Fruit fly (Drosophila melanogaster) whole organism, prepupa: ENCODE data around the gene CG7728.

ENCODE experiments used
- Blimp-1 ChIP-seq: fragments of 200-800 bp; sonication (Bioruptor generic); optimal IDR thresholded peaks from 3 replicates; lab custom pipeline; 2017; ENCODE audit warnings: missing biosample characterization, missing genetic modification characterization, mild to moderate bottlenecking, moderate library complexity, missing genetic modification reagents
- CG10631 ChIP-seq: fragments of 200-800 bp; sonication (Bioruptor generic); optimal IDR thresholded peaks from 2 replicates; lab custom pipeline; 2016; ENCODE audit warnings: missing biosample characterization, missing genetic modification characterization
- CG11762 ChIP-seq: fragments of 200-800 bp; sonication (Bioruptor generic); optimal IDR thresholded peaks from 3 replicates; lab custom pipeline; 2016; ENCODE audit warnings: missing biosample characterization, missing genetic modification characterization; ENCODE audit not compliant: insufficient read depth
- CG11902 ChIP-seq: fragments of 200-800 bp; sonication (Bioruptor generic); optimal IDR thresholded peaks from 3 replicates; lab custom pipeline; 2016; ENCODE audit warnings: missing biosample characterization, missing genetic modification characterization
- CG15336 ChIP-seq: fragments of 200-800 bp; sonication (Bioruptor generic); IDR thresholded peaks from 2 replicates; pipeline ENCODE4 v1.3.6; 2022; ENCODE audit warnings: missing biosample characterization, missing genetic modification characterization
- CG1621 ChIP-seq: fragments of 200-800 bp; sonication (Bioruptor generic); optimal IDR thresholded peaks from 3 replicates; lab custom pipeline; 2018; ENCODE audit warnings: missing biosample characterization, mild to moderate bottlenecking, missing genetic modification characterization
- CG16779 ChIP-seq: fragments of 200-800 bp; sonication (Bioruptor generic); optimal IDR thresholded peaks from 3 replicates; lab custom pipeline; 2017; ENCODE audit warnings: missing biosample characterization, mild to moderate bottlenecking, missing genetic modification characterization
- CG3032 ChIP-seq: fragments of 200-800 bp; optimal IDR thresholded peaks from 2 replicates; lab custom pipeline; 2019; ENCODE audit warnings: missing biosample characterization, mild to moderate bottlenecking, missing genetic modification characterization, moderate library complexity
- CG31627 ChIP-seq: fragments of 200-800 bp; sonication (Bioruptor generic); optimal IDR thresholded peaks from 3 replicates; lab custom pipeline; 2016; ENCODE audit warnings: missing biosample characterization, missing genetic modification characterization
- CG32006 ChIP-seq: fragments of 200-800 bp; sonication (Bioruptor generic); optimal IDR thresholded peaks from 3 replicates; lab custom pipeline; 2017; ENCODE audit warnings: missing biosample characterization, mild to moderate bottlenecking, missing genetic modification characterization
- CG3919 ChIP-seq: fragments of 200-800 bp; sonication (Bioruptor generic); optimal IDR thresholded peaks from 3 replicates; lab custom pipeline; 2016; ENCODE audit warnings: missing biosample characterization, missing genetic modification characterization
- CG6163 ChIP-seq: fragments of 200-800 bp; sonication (Bioruptor generic); IDR thresholded peaks from 3 replicates; pipeline ENCODE4 v1.3.6; 2022; ENCODE audit warnings: missing biosample characterization, missing genetic modification characterization
- CG6276 ChIP-seq: fragments of 200-800 bp; sonication (Bioruptor generic); optimal IDR thresholded peaks from 2 replicates; lab custom pipeline; 2017; ENCODE audit warnings: missing biosample characterization, mild to moderate bottlenecking, missing genetic modification characterization
- CG6792 ChIP-seq: fragments of 200-800 bp; sonication (Bioruptor generic); optimal IDR thresholded peaks from 3 replicates; lab custom pipeline; 2016; ENCODE audit warnings: missing biosample characterization, missing genetic modification characterization
- CG6854 ChIP-seq: fragments of 200-800 bp; sonication (Bioruptor generic); optimal IDR thresholded peaks from 2 replicates; lab custom pipeline; 2017; ENCODE audit warnings: missing biosample characterization, mild to moderate bottlenecking, missing genetic modification characterization
- CG8319 ChIP-seq: fragments of 200-800 bp; sonication (Bioruptor generic); optimal IDR thresholded peaks from 3 replicates; lab custom pipeline; 2016; ENCODE audit warnings: missing biosample characterization, missing genetic modification characterization
- CG8632 ChIP-seq: fragments of 200-800 bp; sonication (Bioruptor generic); optimal IDR thresholded peaks from 3 replicates; lab custom pipeline; 2016; ENCODE audit warnings: missing biosample characterization, missing genetic modification characterization
- CG9139 ChIP-seq: fragments of 200-800 bp; sonication (Bioruptor generic); optimal IDR thresholded peaks from 3 replicates; lab custom pipeline; 2017; ENCODE audit warnings: missing biosample characterization, mild to moderate bottlenecking, missing genetic modification characterization
- Eip78C ChIP-seq: fragments of 200-800 bp; sonication (Bioruptor generic); peaks from one replicate; lab custom pipeline; 2016; ENCODE audit warnings: missing biosample characterization, missing genetic modification characterization
- Eip93F ChIP-seq: fragments of 200-800 bp; sonication (Bioruptor generic); optimal IDR thresholded peaks from 2 replicates; lab custom pipeline; 2016; ENCODE audit warnings: missing biosample characterization, mild to moderate bottlenecking, missing genetic modification characterization
- Ets96B ChIP-seq: fragments of 200-800 bp; optimal IDR thresholded peaks from 2 replicates; lab custom pipeline; 2019; ENCODE audit warnings: missing biosample characterization, mild to moderate bottlenecking, missing genetic modification characterization, moderate library complexity
- Hr38 ChIP-seq: sonication (Bioruptor generic); optimal IDR thresholded peaks from 2 replicates; lab custom pipeline; 2016; ENCODE audit warnings: missing biosample characterization, missing genetic modification characterization
- Hr39 ChIP-seq: fragments of 200-800 bp; sonication (Bioruptor generic); optimal IDR thresholded peaks from 2 replicates; lab custom pipeline; 2016; ENCODE audit warnings: missing biosample characterization, missing genetic modification characterization
- Hr4 ChIP-seq: fragments of 200-800 bp; sonication (Bioruptor generic); optimal IDR thresholded peaks from 3 replicates; lab custom pipeline; 2016; ENCODE audit warnings: missing biosample characterization, missing genetic modification characterization
- Lpt ChIP-seq: fragments of 200-800 bp; sonication (Bioruptor generic); optimal IDR thresholded peaks from 3 replicates; lab custom pipeline; 2016; ENCODE audit warnings: missing biosample characterization, missing genetic modification characterization
- Met ChIP-seq: fragments of 200-800 bp; sonication (Bioruptor generic); optimal IDR thresholded peaks from 3 replicates; lab custom pipeline; 2016; ENCODE audit warnings: missing biosample characterization, missing genetic modification characterization
- OdsH ChIP-seq: fragments of 200-800 bp; sonication (Bioruptor generic); optimal IDR thresholded peaks from 3 replicates; lab custom pipeline; 2016; ENCODE audit warnings: missing biosample characterization, missing genetic modification characterization
- Smox ChIP-seq: fragments of 200-800 bp; sonication (Bioruptor generic); optimal IDR thresholded peaks from 3 replicates; lab custom pipeline; 2016; ENCODE audit warnings: missing biosample characterization, missing genetic modification characterization
- Sox102F ChIP-seq: fragments of 200-800 bp; sonication (Bioruptor generic); optimal IDR thresholded peaks from 2 replicates; lab custom pipeline; 2016; ENCODE audit warnings: missing biosample characterization, mild to moderate bottlenecking, missing genetic modification characterization
- Sox14 ChIP-seq: fragments of 200-800 bp; sonication (Bioruptor generic); optimal IDR thresholded peaks from 3 replicates; lab custom pipeline; 2016; ENCODE audit warnings: missing biosample characterization, missing genetic modification characterization
- Sox15 ChIP-seq: fragments of 200-800 bp; sonication (Bioruptor generic); optimal IDR thresholded peaks from 3 replicates; lab custom pipeline; 2016; ENCODE audit warnings: missing biosample characterization, missing genetic modification characterization
- acj6 ChIP-seq: fragments of 200-800 bp; sonication (Bioruptor generic); optimal IDR thresholded peaks from 3 replicates; lab custom pipeline; 2016; ENCODE audit warnings: missing biosample characterization, missing genetic modification characterization
- cyc ChIP-seq: fragments of 200-800 bp; sonication (Bioruptor generic); optimal IDR thresholded peaks from 3 replicates; lab custom pipeline; 2016; ENCODE audit warnings: missing biosample characterization, missing genetic modification characterization
- dsx ChIP-seq: fragments of 200-800 bp; optimal IDR thresholded peaks from 3 replicates; lab custom pipeline; 2019; ENCODE audit warnings: missing biosample characterization, mild to moderate bottlenecking, missing genetic modification characterization, moderate library complexity; ENCODE audit not compliant: poor library complexity, severe bottlenecking
- eg ChIP-seq: fragments of 200-800 bp; sonication (Bioruptor generic); IDR thresholded peaks from 3 replicates; pipeline ENCODE4 v1.3.6; 2022; ENCODE audit warnings: missing biosample characterization, missing genetic modification characterization
- esn ChIP-seq: fragments of 200-800 bp; sonication (Bioruptor generic); optimal IDR thresholded peaks from 2 replicates; lab custom pipeline; 2016; ENCODE audit warnings: missing biosample characterization, mild to moderate bottlenecking, missing genetic modification characterization, moderate library complexity
- fd85E ChIP-seq: fragments of 200-800 bp; sonication (Bioruptor generic); optimal IDR thresholded peaks from 3 replicates; lab custom pipeline; 2016; ENCODE audit warnings: missing biosample characterization, missing genetic modification characterization
- fkh ChIP-seq: fragments of 200-800 bp; sonication (Bioruptor generic); optimal IDR thresholded peaks from 3 replicates; lab custom pipeline; 2017; ENCODE audit warnings: missing biosample characterization, mild to moderate bottlenecking, missing genetic modification characterization, moderate library complexity
- net ChIP-seq: fragments of 200-800 bp; sonication (Bioruptor generic); optimal IDR thresholded peaks from 3 replicates; lab custom pipeline; 2016; ENCODE audit warnings: missing biosample characterization, missing genetic modification characterization
- pdm3 ChIP-seq: fragments of 200-800 bp; sonication (Bioruptor generic); optimal IDR thresholded peaks from 3 replicates; lab custom pipeline; 2016; ENCODE audit warnings: missing biosample characterization, missing genetic modification characterization
- salr ChIP-seq, 2 experiments: fragments of 200-800 bp; sonication (Bioruptor generic); optimal IDR thresholded peaks; 3 replicates each; lab custom pipeline; 2016 to 2018; ENCODE audit warnings: missing biosample characterization in 2 of 2, missing genetic modification characterization in 2 of 2, mild to moderate bottlenecking in 1 of 2
- spab ChIP-seq: fragments of 200-800 bp; sonication (Bioruptor generic); optimal IDR thresholded peaks from 2 replicates; lab custom pipeline; 2017; ENCODE audit warnings: missing biosample characterization, mild to moderate bottlenecking, missing genetic modification characterization, missing genetic modification reagents
- svp ChIP-seq: fragments of 200-800 bp; sonication (Bioruptor generic); peaks from one replicate; lab custom pipeline; 2016; ENCODE audit warnings: missing biosample characterization, missing genetic modification characterization
- vri ChIP-seq: fragments of 200-800 bp; sonication (Bioruptor generic); optimal IDR thresholded peaks from 3 replicates; lab custom pipeline; 2016; ENCODE audit warnings: missing biosample characterization, mild to moderate bottlenecking, missing genetic modification characterization

CG7728 gene

DNA sequence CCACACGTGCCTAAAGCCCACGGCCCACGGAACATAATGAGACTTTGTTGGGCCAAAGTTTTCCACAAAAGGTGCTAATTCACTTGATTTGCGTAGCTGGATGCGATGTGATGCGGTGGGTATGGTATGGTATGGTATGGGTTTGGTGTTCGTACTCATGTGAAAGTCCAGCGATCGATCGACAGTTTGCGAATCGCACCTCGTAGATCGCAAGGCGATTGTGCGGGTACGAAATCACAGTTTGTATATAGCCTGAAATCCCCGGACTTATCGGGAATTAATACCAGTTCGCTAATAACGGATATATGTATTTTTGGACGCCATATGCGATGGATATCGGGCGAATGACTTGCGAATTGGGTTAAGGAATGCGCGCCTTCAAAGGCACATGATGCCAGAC, 8.4 kb upstream of the CG7728 start:
- TF ChIP-seq CG3919 (GFP tag; lab: Kevin White, UChicago) (no peak), pdm3 (GFP tag; lab: Kevin White, UChicago) (no peak), Smox (GFP tag; lab: Kevin White, UChicago) (no peak), vri (GFP tag; lab: Kevin White, UChicago) (no peak), CG6792 (no peak), CG16779 (tag; lab: Kevin White, UChicago) (no peak), CG6163 (GFP tag; lab: Robert Waterston, UW) (no peak), CG8319 (GFP tag; lab: Kevin White, UChicago) (no peak), spab (no peak), esn (GFP tag; lab: Kevin White, UChicago) (no peak), Hr38 (no peak), CG1621 (tag; lab: Kevin White, UChicago) (no peak), CG11762 (no peak), CG31627 (no peak)

DNA sequence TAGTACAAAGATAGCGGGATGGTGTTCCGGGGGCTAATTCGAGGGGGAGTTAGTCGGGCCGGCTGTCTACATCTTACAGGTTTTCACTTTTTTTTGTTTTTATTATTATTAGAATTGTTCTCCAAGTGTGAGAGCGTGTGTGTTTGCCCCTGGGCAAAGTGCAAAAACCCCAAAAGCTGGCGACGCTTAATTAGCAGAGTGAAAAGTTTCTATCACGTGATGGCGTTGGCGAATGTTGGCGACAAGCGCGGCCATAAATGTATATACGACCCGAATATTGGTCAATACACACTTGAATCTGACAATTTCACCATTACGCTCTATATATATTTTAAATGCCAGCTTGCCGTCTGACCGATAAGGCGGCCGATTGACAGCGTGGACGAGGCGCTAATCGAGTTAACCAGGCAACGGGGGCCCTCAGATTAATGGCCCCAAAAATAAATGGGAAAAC, 7.4 kb upstream of the CG7728 start:
- no peak for TF ChIP-seq CG32006 (GFP tag; lab: Kevin White, UChicago)
- TF ChIP-seq Eip78C (GFP tag; lab: Kevin White, UChicago): peak; percentile 39
- TF ChIP-seq CG6163 (GFP tag; lab: Robert Waterston, UW): 0 out of 3 replicates have a peak, but pooled peaks have one; percentile 21
- peak; percentile 65 for TF ChIP-seq Eip93F
- peak; percentile 74 for TF ChIP-seq vri (GFP tag; lab: Kevin White, UChicago)
- peak; percentile 41 for TF ChIP-seq fkh (GFP tag; lab: Kevin White, UChicago)
- TF ChIP-seq pdm3 (GFP tag; lab: Kevin White, UChicago): no peak
- peak; percentile 42 for TF ChIP-seq svp

DNA sequence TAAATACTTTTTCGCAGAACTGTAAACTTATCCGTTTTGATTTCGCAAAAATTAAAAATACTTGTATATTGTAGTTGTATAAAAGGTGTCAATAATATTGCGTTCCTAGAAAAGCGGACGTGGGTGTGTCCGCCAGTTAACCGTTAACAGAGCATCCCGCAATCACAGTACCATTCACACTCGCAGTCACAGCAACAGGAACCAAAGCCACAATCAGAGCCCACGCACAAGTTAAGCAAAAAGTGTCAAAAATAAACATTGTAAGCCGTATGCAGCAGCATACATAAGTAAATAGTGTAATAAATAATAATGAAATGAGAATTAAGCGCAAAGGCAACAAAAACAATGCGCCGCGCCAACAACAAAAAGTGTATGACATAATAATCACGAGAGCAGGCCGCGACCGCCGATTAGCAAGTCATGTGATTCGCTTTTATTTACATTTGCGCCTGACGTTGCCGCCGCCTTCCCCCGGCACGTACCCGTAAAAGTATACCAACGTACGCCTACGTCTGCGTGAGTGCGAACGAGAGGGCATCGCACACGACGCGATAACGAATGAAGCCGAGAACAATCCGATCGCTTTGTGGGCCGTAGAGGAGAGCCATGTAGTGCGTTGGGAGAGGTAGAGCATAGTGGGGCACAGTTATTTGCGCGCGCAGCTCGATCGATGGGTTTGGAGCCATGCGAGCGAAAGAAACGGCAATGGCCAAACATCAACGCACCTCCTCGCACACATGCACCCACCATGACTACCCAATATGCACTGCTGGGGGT, 6.4 kb upstream of the CG7728 start:
- TF ChIP-seq acj6 (GFP tag; lab: Kevin White, UChicago): peak; percentile 29
- TF ChIP-seq Ets96B (tag; lab: Kevin White, UChicago): no peak
- peak; percentile 47 for TF ChIP-seq esn (GFP tag; lab: Kevin White, UChicago)
- no peak for TF ChIP-seq CG8319 (GFP tag; lab: Kevin White, UChicago)
- TF ChIP-seq Sox102F: peak; percentile 6
- TF ChIP-seq pdm3 (GFP tag; lab: Kevin White, UChicago): peak; percentile 26
- no peak for TF ChIP-seq CG15336 (GFP tag; lab: Robert Waterston, UW)
- peak; percentile 70 for TF ChIP-seq Eip78C (GFP tag; lab: Kevin White, UChicago)
- peak; percentile 67 for TF ChIP-seq CG1621 (tag; lab: Kevin White, UChicago)
- TF ChIP-seq net: no peak
- no peak for TF ChIP-seq CG6276 (GFP tag; lab: Kevin White, UChicago)
- TF ChIP-seq CG3032 (tag; lab: Kevin White, UChicago): no peak
- TF ChIP-seq Sox15 (GFP tag; lab: Kevin White, UChicago): no peak
- TF ChIP-seq CG3919 (GFP tag; lab: Kevin White, UChicago): peak; percentile 1
- no peak for TF ChIP-seq spab
- TF ChIP-seq Met (GFP tag; lab: Kevin White, UChicago): peak; percentile 32
- TF ChIP-seq CG9139 (GFP tag; lab: Kevin White, UChicago): peak; percentile 49
- TF ChIP-seq eg (GFP tag; lab: Robert Waterston, UW): peak; percentile 29
- TF ChIP-seq Hr38: no peak
- TF ChIP-seq svp: peak; percentile 97
- peak; percentile 75 for TF ChIP-seq Sox14 (GFP tag; lab: Kevin White, UChicago)
- TF ChIP-seq CG10631: no peak
- peak; percentile 12 for TF ChIP-seq CG11902 (GFP tag; lab: Kevin White, UChicago)
- peak; percentile 41 for TF ChIP-seq dsx (GFP tag; lab: Kevin White, UChicago)
- peak; percentile 38 for TF ChIP-seq CG8632 (GFP tag; lab: Kevin White, UChicago)
- no peak for TF ChIP-seq CG11762
- peak; percentile 63 for TF ChIP-seq Hr39
- peak; percentile 56 for TF ChIP-seq OdsH (GFP tag; lab: Kevin White, UChicago)
- TF ChIP-seq fd85E: no peak
- TF ChIP-seq Hr4 (GFP tag; lab: Kevin White, UChicago): peak; percentile 42
- peak; percentile 15 for TF ChIP-seq cyc (GFP tag; lab: Kevin White, UChicago)
- peak; percentile 99 for TF ChIP-seq fkh (GFP tag; lab: Kevin White, UChicago)
- peak in 1 of 2 experiments; percentile 14 for TF ChIP-seq salr (GFP tag; optimal IDR thresholded peaks at IDR 0.05; lab: Kevin White, UChicago)
- peak; percentile 100 for TF ChIP-seq vri (GFP tag; lab: Kevin White, UChicago)
- peak; percentile 50 for TF ChIP-seq Lpt (GFP tag; lab: Kevin White, UChicago)
- peak; percentile 30 for TF ChIP-seq Blimp-1 (GFP tag; lab: Kevin White, UChicago)
- TF ChIP-seq CG6163 (GFP tag; lab: Robert Waterston, UW): peak; percentile 35
- peak; percentile 22 for TF ChIP-seq CG6792
- TF ChIP-seq CG6854: peak; percentile 43
